Fruit fly (Drosophila melanogaster) whole organism, embryonic: Measurements from ENCODE around the gene Rrp45.

ENCODE experiments used
- Antp ChIP-seq: fragments of 200-800 bp; sonication (Bioruptor generic); optimal IDR thresholded peaks from 3 replicates; lab custom pipeline; 2016; ENCODE audit warnings: missing biosample characterization, missing genetic modification characterization
- C15 ChIP-seq: fragments of 200-800 bp; sonication (Bioruptor generic); IDR thresholded peaks from 3 replicates; pipeline ENCODE4 v1.3.6; 2022; ENCODE audit warnings: missing biosample characterization, missing genetic modification characterization
- CG11085 ChIP-seq: fragments of 200-800 bp; sonication (Bioruptor generic); IDR thresholded peaks from 2 replicates; pipeline ENCODE4 v1.3.6; 2022; ENCODE audit warnings: missing biosample characterization, missing genetic modification characterization
- CG12071 ChIP-seq: fragments of 200-800 bp; sonication (Bioruptor generic); optimal IDR thresholded peaks from 3 replicates; lab custom pipeline; 2018; ENCODE audit warnings: missing biosample characterization, mild to moderate bottlenecking, missing genetic modification characterization
- CG13287 ChIP-seq: fragments of 200-800 bp; sonication (Bioruptor generic); IDR thresholded peaks from 2 replicates; pipeline ENCODE4 v1.3.6; 2022; ENCODE audit warnings: missing biosample characterization, missing genetic modification characterization; ENCODE audit not compliant: partially characterized antibody
- CG13624 ChIP-seq: fragments of 200-800 bp; sonication (Bioruptor generic); optimal IDR thresholded peaks from 2 replicates; lab custom pipeline; 2016; ENCODE audit warnings: missing biosample characterization, missing genetic modification characterization
- CG1529 ChIP-seq: fragments of 200-800 bp; sonication (Bioruptor generic); optimal IDR thresholded peaks from 3 replicates; lab custom pipeline; 2018; ENCODE audit warnings: missing biosample characterization, missing genetic modification characterization
- CG16863 ChIP-seq: fragments of 200-800 bp; sonication (Bioruptor generic); optimal IDR thresholded peaks from 3 replicates; lab custom pipeline; 2016; ENCODE audit warnings: missing biosample characterization, missing genetic modification characterization
- CG18476 ChIP-seq: fragments of 200-800 bp; sonication (Bioruptor generic); optimal IDR thresholded peaks from 2 replicates; lab custom pipeline; 2016; ENCODE audit warnings: missing biosample characterization, mild to moderate bottlenecking, missing genetic modification characterization
- CG2120 ChIP-seq: fragments of 200-800 bp; sonication (Bioruptor generic); optimal IDR thresholded peaks from 3 replicates; lab custom pipeline; 2016; ENCODE audit warnings: missing biosample characterization, missing genetic modification characterization
- CG2678 ChIP-seq: fragments of 200-800 bp; sonication (Bioruptor generic); optimal IDR thresholded peaks from 3 replicates; lab custom pipeline; 2019; ENCODE audit warnings: missing biosample characterization, mild to moderate bottlenecking, missing genetic modification characterization, moderate library complexity
- CG30431 ChIP-seq: fragments of 200-800 bp; sonication (Bioruptor generic); optimal IDR thresholded peaks from 2 replicates; lab custom pipeline; 2017; ENCODE audit warnings: missing biosample characterization, missing genetic modification characterization
- CG32767 ChIP-seq: fragments of 200-800 bp; sonication (Bioruptor generic); IDR thresholded peaks from 2 replicates; pipeline ENCODE4 v1.3.6; 2022; ENCODE audit warnings: missing biosample characterization, missing genetic modification characterization
- CG3726 ChIP-seq: fragments of 200-800 bp; sonication (Bioruptor generic); IDR thresholded peaks from 3 replicates; pipeline ENCODE4, ENCODE4 v1.3.6; 2022; ENCODE audit warnings: missing biosample characterization, missing genetic modification characterization
- CG7963 ChIP-seq: fragments of 200-800 bp; sonication (Bioruptor generic); IDR thresholded peaks from 3 replicates; pipeline ENCODE4 v1.3.6; 2022; ENCODE audit warnings: missing biosample characterization, missing genetic modification characterization; ENCODE audit not compliant: partially characterized antibody
- CG8765 ChIP-seq: fragments of 200-800 bp; sonication (Bioruptor generic); IDR thresholded peaks from 2 replicates; pipeline ENCODE4 v1.3.6; 2022; ENCODE audit warnings: missing biosample characterization, missing genetic modification characterization
- Dip3 ChIP-seq: fragments of 200-800 bp; sonication (Bioruptor generic); optimal IDR thresholded peaks from 3 replicates; lab custom pipeline; 2016; ENCODE audit warnings: missing biosample characterization, missing genetic modification characterization
- Dref ChIP-seq: fragments of 200-800 bp; sonication (Bioruptor generic); IDR thresholded peaks from 2 replicates; pipeline ENCODE4 v1.3.6; 2022; ENCODE audit warnings: missing biosample characterization, missing genetic modification characterization
- ERR ChIP-seq: fragments of 200-800 bp; sonication (Bioruptor generic); optimal IDR thresholded peaks from 2 replicates; lab custom pipeline; 2016; ENCODE audit warnings: missing biosample characterization, missing genetic modification characterization
- Ets97D ChIP-seq: fragments of 200-800 bp; sonication (Bioruptor generic); optimal IDR thresholded peaks from 3 replicates; lab custom pipeline; 2016; ENCODE audit warnings: missing biosample characterization, missing genetic modification characterization
- Gsc ChIP-seq: fragments of 200-800 bp; sonication (Bioruptor generic); IDR thresholded peaks from 2 replicates; pipeline ENCODE4 v1.3.6; 2022; ENCODE audit warnings: missing biosample characterization, missing genetic modification characterization
- HmgZ ChIP-seq: fragments of 200-800 bp; sonication (Bioruptor generic); optimal IDR thresholded peaks from 2 replicates; lab custom pipeline; 2018; ENCODE audit warnings: missing biosample characterization, mild to moderate bottlenecking, missing genetic modification characterization
- Hr39 ChIP-seq: fragments of >200 bp; optimal IDR thresholded peaks from 2 replicates; lab custom pipeline; 2017
- Hr78 ChIP-seq, 2 experiments: fragments of 200-800 bp in 1 of 2; fragments of >200 bp in 1 of 2; sonication (Bioruptor generic) in 1 of 2; optimal IDR thresholded peaks; 2 replicates each; lab custom pipeline; 2017 to 2019; ENCODE audit warnings: missing biosample characterization in 2 of 2, missing genetic modification characterization in 2 of 2, mild to moderate bottlenecking in 1 of 2, moderate library complexity in 1 of 2
- Nf-YB ChIP-seq: fragments of 200-800 bp; sonication (Bioruptor generic); optimal IDR thresholded peaks from 3 replicates; lab custom pipeline; 2019; ENCODE audit warnings: missing biosample characterization, mild to moderate bottlenecking, missing genetic modification characterization, moderate library complexity
- Scr ChIP-seq: fragments of 200-800 bp; sonication (Bioruptor generic); IDR thresholded peaks from 2 replicates; pipeline ENCODE4 v1.3.6; 2022; ENCODE audit warnings: missing biosample characterization, missing genetic modification characterization; ENCODE audit not compliant: partially characterized antibody
- abd-A ChIP-seq: fragments of 200-800 bp; sonication (Bioruptor generic); optimal IDR thresholded peaks from 3 replicates; lab custom pipeline; 2019; ENCODE audit warnings: missing biosample characterization, mild to moderate bottlenecking, missing genetic modification characterization, moderate library complexity
- ash1 ChIP-seq: fragments of 200-800 bp; sonication (Bioruptor generic); optimal IDR thresholded peaks from 2 replicates; lab custom pipeline; 2018; ENCODE audit warnings: missing biosample characterization, mild to moderate bottlenecking, missing genetic modification characterization
- az2 ChIP-seq: fragments of 200-800 bp; sonication (Bioruptor generic); optimal IDR thresholded peaks from 3 replicates; lab custom pipeline; 2016; ENCODE audit warnings: missing biosample characterization, missing genetic modification characterization
- bab2 ChIP-seq: fragments of 200-800 bp; sonication (Bioruptor generic); optimal IDR thresholded peaks from 2 replicates; lab custom pipeline; 2016; ENCODE audit warnings: missing biosample characterization, missing genetic modification characterization
- btn ChIP-seq: fragments of 200-800 bp; sonication (Bioruptor generic); optimal IDR thresholded peaks from 2 replicates; lab custom pipeline; 2016; ENCODE audit warnings: missing biosample characterization, missing genetic modification characterization
- caup ChIP-seq: fragments of 200-800 bp; sonication (Bioruptor generic); optimal IDR thresholded peaks from 3 replicates; lab custom pipeline; 2017; ENCODE audit warnings: missing biosample characterization, mild to moderate bottlenecking, missing genetic modification characterization, moderate library complexity; ENCODE audit not compliant: severe bottlenecking
- ci ChIP-seq: fragments of 200-800 bp; sonication (Bioruptor generic); IDR thresholded peaks from 3 replicates; pipeline ENCODE4 v1.3.6; 2022; ENCODE audit warnings: missing biosample characterization, missing genetic modification characterization
- crc ChIP-seq: fragments of 200-800 bp; sonication (Bioruptor generic); optimal IDR thresholded peaks from 2 replicates; lab custom pipeline; 2016; ENCODE audit warnings: missing biosample characterization, missing genetic modification characterization
- da ChIP-seq: fragments of 200-800 bp; sonication (Bioruptor generic); optimal IDR thresholded peaks from 2 replicates; lab custom pipeline; 2016; ENCODE audit warnings: missing biosample characterization, missing genetic modification characterization
- dpn ChIP-seq, 2 experiments: fragments of 200-800 bp; sonication (Bioruptor generic); optimal IDR thresholded peaks; 3 replicates each; lab custom pipeline; 2016; ENCODE audit warnings: missing biosample characterization in 2 of 2, missing genetic modification characterization in 2 of 2
- dysf ChIP-seq: fragments of 200-800 bp; sonication (Bioruptor generic); IDR thresholded peaks from 3 replicates; pipeline ENCODE4 v1.3.6; 2022; ENCODE audit warnings: missing biosample characterization, missing genetic modification characterization
- ewg ChIP-seq: fragments of 200-800 bp; sonication (Bioruptor generic); optimal IDR thresholded peaks from 3 replicates; lab custom pipeline; 2017; ENCODE audit warnings: mild to moderate bottlenecking, missing biosample characterization, missing genetic modification reagents, missing genetic modification characterization
- fu2 ChIP-seq: fragments of 200-800 bp; sonication (Bioruptor generic); optimal IDR thresholded peaks from 2 replicates; lab custom pipeline; 2016; ENCODE audit warnings: missing biosample characterization, missing genetic modification characterization
- gro ChIP-seq: fragments of 200-800 bp; sonication (Bioruptor generic); optimal IDR thresholded peaks from 2 replicates; lab custom pipeline; 2016; ENCODE audit warnings: missing biosample characterization, missing genetic modification characterization
- h ChIP-seq: fragments of >200 bp; optimal IDR thresholded peaks from 2 replicates; lab custom pipeline; 2017
- ham ChIP-seq: fragments of 200-800 bp; sonication (Bioruptor generic); IDR thresholded peaks from 2 replicates; pipeline ENCODE4 v1.3.6; 2022; ENCODE audit warnings: missing biosample characterization, missing genetic modification characterization
- jumu ChIP-seq: fragments of 200-800 bp; sonication (Bioruptor generic); optimal IDR thresholded peaks from 3 replicates; lab custom pipeline; 2016; ENCODE audit warnings: missing biosample characterization, missing genetic modification characterization
- kay ChIP-seq: fragments of 200-800 bp; sonication (Bioruptor generic); optimal IDR thresholded peaks from 2 replicates; lab custom pipeline; 2016; ENCODE audit warnings: missing biosample characterization, missing genetic modification characterization
- nom ChIP-seq: fragments of 200-800 bp; sonication (Bioruptor generic); optimal IDR thresholded peaks from 2 replicates; lab custom pipeline; 2017; ENCODE audit warnings: missing biosample characterization, missing genetic modification characterization, mild to moderate bottlenecking, moderate library complexity, missing genetic modification reagents
- pb ChIP-seq: fragments of 200-800 bp; sonication (Bioruptor generic); optimal IDR thresholded peaks from 3 replicates; lab custom pipeline; 2016; ENCODE audit warnings: missing biosample characterization, missing genetic modification characterization
- phol ChIP-seq: fragments of 200-800 bp; sonication (Bioruptor generic); optimal IDR thresholded peaks from 3 replicates; lab custom pipeline; 2018; ENCODE audit warnings: missing biosample characterization, mild to moderate bottlenecking, missing genetic modification characterization, moderate library complexity
- psq ChIP-seq: fragments of 200-800 bp; sonication (Bioruptor generic); optimal IDR thresholded peaks from 2 replicates; lab custom pipeline; 2017; ENCODE audit warnings: missing biosample characterization, missing genetic modification characterization
- pzg ChIP-seq: fragments of 200-800 bp; sonication (Bioruptor generic); optimal IDR thresholded peaks from 3 replicates; lab custom pipeline; 2018; ENCODE audit warnings: missing biosample characterization, mild to moderate bottlenecking, missing genetic modification characterization, moderate library complexity
- ro ChIP-seq: fragments of 200-800 bp; sonication (Bioruptor generic); IDR thresholded peaks from 2 replicates; pipeline ENCODE4 v1.3.6; 2022; ENCODE audit warnings: missing biosample characterization, missing genetic modification characterization
- sens ChIP-seq: fragments of 200-800 bp; sonication (Bioruptor generic); peaks from one replicate; lab custom pipeline; 2016; ENCODE audit warnings: missing biosample characterization, missing genetic modification characterization
- sisA ChIP-seq: fragments of 200-800 bp; sonication (Bioruptor generic); IDR thresholded peaks from 2 replicates; pipeline ENCODE4 v1.3.6; 2022; ENCODE audit warnings: missing biosample characterization, missing genetic modification characterization

Gene Rrp45

DNA sequence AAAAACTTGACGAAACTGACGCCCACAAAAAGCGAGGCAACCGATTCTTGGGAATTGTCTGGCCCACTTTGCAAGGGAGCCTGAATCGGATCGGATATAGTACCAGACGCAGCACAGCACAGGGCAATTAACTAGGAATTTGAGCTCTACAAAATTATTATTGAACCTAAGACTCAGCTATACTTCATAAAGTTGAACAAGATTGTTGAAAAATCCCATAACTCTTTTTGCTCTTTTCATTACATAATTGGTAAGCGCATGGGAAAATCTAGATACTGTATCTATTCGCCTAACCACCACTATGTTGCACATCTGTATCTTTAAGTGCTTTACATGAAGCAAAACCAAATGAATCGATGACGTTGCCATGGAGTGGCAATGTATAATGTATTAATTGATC is 42.0 kb upstream of the Rrp45 start:
- TF ChIP-seq dysf (GFP tag; lab: Robert Waterston, UW) (peak; percentile 81), psq (no peak), CG13287 (GFP tag; lab: Robert Waterston, UW) (no peak), az2 (GFP tag; lab: Kevin White, UChicago) (peak; percentile 78), Antp (GFP tag; lab: Kevin White, UChicago) (peak; percentile 68), h (lab: Kevin White, UChicago) (no peak), nom (peak; percentile 64), CG30431 (GFP tag; lab: Kevin White, UChicago) (peak; percentile 64), Nf-YB (GFP tag; lab: Kevin White, UChicago) (peak; percentile 44), CG7963 (no peak), fu2 (GFP tag; lab: Kevin White, UChicago) (no peak), ash1 (GFP tag; lab: Kevin White, UChicago) (no peak), CG32767 (0 out of 2 replicates have a peak, but pooled peaks have one; percentile 41), jumu (GFP tag; lab: Kevin White, UChicago) (peak; percentile 56), CG13624 (GFP tag; lab: Kevin White, UChicago) (peak; percentile 15), CG1529 (GFP tag; lab: Kevin White, UChicago) (peak; percentile 77), sisA (GFP tag; lab: Robert Waterston, UW) (peak; percentile 66), Dip3 (no peak), CG12071 (GFP tag; lab: Kevin White, UChicago) (peak; percentile 77), CG18476 (GFP tag; lab: Kevin White, UChicago) (peak; percentile 60), dpn (GFP tag; optimal IDR thresholded peaks at IDR 0.05; lab: Kevin White, UChicago) (peak; percentile 65 to 78), ro (no peak), HmgZ (peak; percentile 16), Ets97D (GFP tag; lab: Kevin White, UChicago) (peak; percentile 27), CG2678 (tag; lab: Kevin White, UChicago) (peak; percentile 85), Scr (GFP tag; lab: Robert Waterston, UW) (no peak), CG11085 (GFP tag; lab: Robert Waterston, UW) (peak; percentile 52; the same call in 1 of the 2 replicates), Hr39 (lab: Kevin White, UChicago) (no peak), pb (GFP tag; lab: Kevin White, UChicago) (peak; percentile 63), ci (GFP tag; lab: Robert Waterston, UW) (peak; percentile 94), CG3726 (no peak), crc (GFP tag; lab: Kevin White, UChicago) (no peak), CG8765 (GFP tag; lab: Robert Waterston, UW) (peak; percentile 34; the same call in 1 of the 2 replicates), ERR (GFP tag; lab: Kevin White, UChicago) (peak; percentile 52), sens (peak; percentile 98), pzg (no peak), btn (peak; percentile 73), da (GFP tag; lab: Kevin White, UChicago) (peak; percentile 38), Gsc (peak; percentile 36; the same call in 1 of the 2 replicates), CG16863 (GFP tag; lab: Kevin White, UChicago) (peak; percentile 62), Dref (GFP tag; lab: Robert Waterston, UW) (no peak), caup (peak; percentile 9), phol (peak; percentile 79), bab2 (peak; percentile 62), kay (GFP tag; lab: Kevin White, UChicago) (peak; percentile 31), ewg (GFP tag; lab: Kevin White, UChicago) (peak; percentile 68), abd-A (tag; lab: Kevin White, UChicago) (no peak), CG2120 (GFP tag; lab: Kevin White, UChicago) (peak; percentile 33), C15 (no peak), ham (GFP tag; lab: Robert Waterston, UW) (no peak), gro (no peak), Hr78 (GFP tag; optimal IDR thresholded peaks at IDR 0.05; lab: Kevin White, UChicago) (peak in 1 of 2 experiments; percentile 61)
